Fruit fly (Drosophila melanogaster): Measurements from ENCODE around the gene CG31516.

CG31516 gene

DNA sequence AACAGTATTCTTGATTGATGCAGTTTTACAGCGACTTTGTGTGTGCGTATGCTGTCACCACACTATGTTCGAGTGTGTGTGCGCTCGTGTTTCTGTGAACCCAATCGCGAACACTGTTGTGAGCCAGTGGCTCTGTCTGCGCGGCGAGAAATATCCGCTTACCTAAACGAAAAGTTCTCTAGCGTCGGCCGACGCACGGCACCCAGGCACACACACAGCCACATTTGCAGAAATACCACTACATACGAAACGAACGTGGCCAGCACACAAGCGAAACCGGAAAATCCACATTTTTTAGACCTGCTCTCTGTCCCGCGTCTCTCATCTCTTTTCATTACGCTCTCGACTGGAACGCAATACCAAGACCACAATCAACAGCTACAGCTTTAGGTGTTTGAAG is 45.0 kb downstream of the CG31516 start (continued):
- no peak for TF ChIP-seq sim (GFP tag; IDR thresholded peaks at IDR 0.05)
- no peak for TF ChIP-seq CG4854 (GFP tag; optimal IDR thresholded peaks at IDR 0.05)
- TF ChIP-seq Trl (optimal IDR thresholded peaks at IDR 0.05), result peak; percentile 43 to 62
- TF ChIP-seq Trl (GFP tag; optimal IDR thresholded peaks at IDR 0.05), result no peak
- TF ChIP-seq nau (GFP tag; optimal IDR thresholded peaks at IDR 0.05), result no peak
- no peak for TF ChIP-seq CG1602 (GFP tag; optimal IDR thresholded peaks at IDR 0.05)
- TF ChIP-seq CG2120 (GFP tag; optimal IDR thresholded peaks at IDR 0.05), result no peak
- TF ChIP-seq HLHmδ (GFP tag; optimal IDR thresholded peaks at IDR 0.05), result peak; percentile 6
- peak; percentile 17 for TF ChIP-seq yki (optimal IDR thresholded peaks at IDR 0.05)
- TF ChIP-seq sob (GFP tag; IDR thresholded peaks at IDR 0.05), result 0 out of 2 replicates have a peak, but pooled peaks have one; percentile 12
- TF ChIP-seq CG15479 (GFP tag; optimal IDR thresholded peaks at IDR 0.05), result peak; percentile 93
- no peak for TF ChIP-seq CG3407 (GFP tag; optimal IDR thresholded peaks at IDR 0.05)
- no peak for TF ChIP-seq Dp (GFP tag; optimal IDR thresholded peaks at IDR 0.05)
- peak; percentile 83 for TF ChIP-seq cg (GFP tag; optimal IDR thresholded peaks at IDR 0.05)
- TF ChIP-seq CG9437 (GFP tag; optimal IDR thresholded peaks at IDR 0.05), result peak; percentile 12
- TF ChIP-seq ara (GFP tag; IDR thresholded peaks at IDR 0.05), result no peak
- peak; percentile 90 for TF ChIP-seq chinmo (GFP tag; IDR thresholded peaks at IDR 0.05; ENCODE audit: partially characterized antibody)
- no peak for TF ChIP-seq Myb (GFP tag; optimal IDR thresholded peaks at IDR 0.05)
- peak; percentile 96 for TF ChIP-seq sd (tag; optimal IDR thresholded peaks at IDR 0.05)
- TF ChIP-seq Ets65A (GFP tag), result no peak
- TF ChIP-seq nom (GFP tag; optimal IDR thresholded peaks at IDR 0.05), result peak; percentile 7
- no peak for TF ChIP-seq pum (GFP tag; optimal IDR thresholded peaks at IDR 0.05)
- no peak for TF ChIP-seq CG1647 (GFP tag; optimal IDR thresholded peaks at IDR 0.05)
- no peak for TF ChIP-seq Dfd (GFP tag; optimal IDR thresholded peaks at IDR 0.05)
- TF ChIP-seq CG10543 (GFP tag; optimal IDR thresholded peaks at IDR 0.05), result peak; percentile 11

DNA sequence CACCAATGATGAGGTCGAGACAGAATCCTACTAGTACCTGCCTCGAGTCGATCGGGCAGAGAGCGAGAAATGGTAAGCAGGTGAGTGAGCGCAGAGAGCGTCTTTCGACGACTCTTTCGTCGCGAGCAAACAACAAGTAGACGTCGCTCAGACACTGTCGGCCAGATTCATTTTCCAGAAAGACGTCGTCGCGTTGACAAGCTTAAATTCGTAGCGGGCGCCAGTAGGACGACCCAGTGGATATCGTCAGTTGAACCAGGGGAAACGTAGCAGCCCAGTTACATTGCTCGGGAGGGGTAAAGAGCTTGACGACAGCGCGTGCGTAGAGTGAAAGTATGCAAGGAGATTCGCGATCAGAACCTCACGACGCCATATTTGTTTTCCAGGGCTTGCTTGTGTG is 45.5 kb downstream of the CG31516 start, which contains the start of gene CG12581:
TSS of gene CG12581 (plus strand) at position 163 of the 400 bp plus-strand sequence.
- TF ChIP-seq MTF-1 (GFP tag; optimal IDR thresholded peaks at IDR 0.05; ENCODE audit: borderline replicate concordance) (no peak), amos (GFP tag; IDR thresholded peaks at IDR 0.05; ENCODE audit: partially characterized antibody) (peak; percentile 20; the same call in 1 of the 2 replicates), CG15269 (tag; optimal IDR thresholded peaks at IDR 0.05) (no peak), Ptx1 (GFP tag; IDR thresholded peaks at IDR 0.05) (no peak), CG30431 (GFP tag; optimal IDR thresholded peaks at IDR 0.05) (no peak), Six4 (GFP tag; optimal IDR thresholded peaks at IDR 0.05) (no peak), lab (GFP tag; optimal IDR thresholded peaks at IDR 0.05) (no peak), klu (GFP tag; IDR thresholded peaks at IDR 0.05) (no peak), CG3163 (GFP tag; optimal IDR thresholded peaks at IDR 0.05) (peak; percentile 22), CG6791 (GFP tag; IDR thresholded peaks at IDR 0.05; ENCODE audit: partially characterized antibody) (0 out of 3 replicates have a peak, but pooled peaks have one; percentile 9), cato (GFP tag; optimal IDR thresholded peaks at IDR 0.05; ENCODE audit: borderline replicate concordance) (no peak), hkb (optimal IDR thresholded peaks at IDR 0.05) (no peak), hkb (GFP tag; IDR thresholded peaks at IDR 0.05) (0 out of 2 replicates have a peak, but pooled peaks have one; percentile 8), CG14441 (GFP tag; IDR thresholded peaks at IDR 0.05) (no peak), Trl (optimal IDR thresholded peaks at IDR 0.05) (peak; percentile 59 to 75), Trl (GFP tag; optimal IDR thresholded peaks at IDR 0.05) (no peak), CG18619 (GFP tag; optimal IDR thresholded peaks at IDR 0.05) (no peak), crp (GFP tag; optimal IDR thresholded peaks at IDR 0.05) (no peak), CG31224 (GFP tag; IDR thresholded peaks at IDR 0.05) (no peak), CG18599 (GFP tag; optimal IDR thresholded peaks at IDR 0.05) (peak; percentile 30), Ets65A (GFP tag) (peak; percentile 46), Deaf1 (tag; optimal IDR thresholded peaks at IDR 0.05) (no peak), salm (tag; optimal IDR thresholded peaks at IDR 0.05) (no peak), CG1233 (GFP tag; optimal IDR thresholded peaks at IDR 0.05) (no peak), CG12659 (GFP tag; optimal IDR thresholded peaks at IDR 0.05) (peak; percentile 1), sens-2 (GFP tag; IDR thresholded peaks at IDR 0.05) (0 out of 2 replicates have a peak, but pooled peaks have one; percentile 13), CG10321 (GFP tag; IDR thresholded peaks at IDR 0.05) (0 out of 2 replicates have a peak, but pooled peaks have one; percentile 6), Sin3A (optimal IDR thresholded peaks at IDR 0.05) (no peak), wdn (GFP tag; IDR thresholded peaks at IDR 0.05) (no peak), chif (GFP tag; optimal IDR thresholded peaks at IDR 0.05) (no peak)
